Fruit fly (Drosophila melanogaster) whole organism, embryonic: ENCODE data around the gene CG5910.

Experiments
- ATbp ChIP-seq: fragments of 200-800 bp; sonication (Bioruptor generic); optimal IDR thresholded peaks from 2 replicates; lab custom pipeline; 2017; ENCODE audit warnings: missing biosample characterization, mild to moderate bottlenecking, missing genetic modification characterization, missing genetic modification reagents
- Bdp1 ChIP-seq: fragments of 200-800 bp; sonication (Bioruptor generic); optimal IDR thresholded peaks from 3 replicates; lab custom pipeline; 2016; ENCODE audit warnings: missing biosample characterization, missing genetic modification characterization
- Bgb ChIP-seq: fragments of 200-800 bp; sonication (Bioruptor generic); IDR thresholded peaks from 2 replicates; pipeline ENCODE4 v1.3.6; 2022; ENCODE audit warnings: missing biosample characterization, missing genetic modification characterization; ENCODE audit not compliant: partially characterized antibody
- CG10209 ChIP-seq: fragments of 200-800 bp; sonication (Bioruptor generic); optimal IDR thresholded peaks from 3 replicates; lab custom pipeline; 2017; ENCODE audit warnings: missing biosample characterization, mild to moderate bottlenecking, missing genetic modification characterization, missing genetic modification reagents
- CG11696 ChIP-seq: fragments of 200-800 bp; sonication (Bioruptor generic); IDR thresholded peaks from 2 replicates; pipeline ENCODE4 v1.3.6; 2022; ENCODE audit warnings: missing biosample characterization, missing genetic modification characterization
- CG13123 ChIP-seq: fragments of 200-800 bp; sonication (Bioruptor generic); optimal IDR thresholded peaks from 2 replicates; lab custom pipeline; 2016; ENCODE audit warnings: missing biosample characterization, missing genetic modification characterization
- CG14050 ChIP-seq: fragments of 200-800 bp; sonication (Bioruptor generic); IDR thresholded peaks from 3 replicates; pipeline ENCODE4 v1.3.6; 2022; ENCODE audit warnings: missing biosample characterization, missing genetic modification characterization
- CG15269 ChIP-seq: fragments of 200-800 bp; sonication (Bioruptor generic); optimal IDR thresholded peaks from 2 replicates; lab custom pipeline; 2018; ENCODE audit warnings: missing biosample characterization, mild to moderate bottlenecking, missing genetic modification characterization, moderate library complexity
- CG15696 ChIP-seq: fragments of 200-800 bp; sonication (Bioruptor generic); optimal IDR thresholded peaks from 2 replicates; lab custom pipeline; 2019; ENCODE audit warnings: missing biosample characterization, mild to moderate bottlenecking, missing genetic modification characterization, moderate library complexity
- CG17385 ChIP-seq: fragments of 200-800 bp; sonication (Bioruptor generic); optimal IDR thresholded peaks from 3 replicates; lab custom pipeline; 2018; ENCODE audit warnings: missing biosample characterization, mild to moderate bottlenecking, missing genetic modification characterization
- CG17568 ChIP-seq: fragments of 200-800 bp; sonication (Bioruptor generic); optimal IDR thresholded peaks from 2 replicates; lab custom pipeline; 2018; ENCODE audit warnings: missing biosample characterization, mild to moderate bottlenecking, missing genetic modification characterization, moderate library complexity
- CG17829 ChIP-seq: fragments of 200-800 bp; optimal IDR thresholded peaks from 2 replicates; lab custom pipeline; 2019; ENCODE audit warnings: missing biosample characterization, mild to moderate bottlenecking, missing genetic modification characterization, moderate library complexity
- CG2129 ChIP-seq: fragments of 200-800 bp; sonication (Bioruptor generic); IDR thresholded peaks from 2 replicates; pipeline ENCODE4 v1.3.6; 2022; ENCODE audit warnings: missing biosample characterization, missing genetic modification characterization; ENCODE audit not compliant: partially characterized antibody
- CG30431 ChIP-seq: fragments of 200-800 bp; sonication (Bioruptor generic); optimal IDR thresholded peaks from 2 replicates; lab custom pipeline; 2017; ENCODE audit warnings: missing biosample characterization, missing genetic modification characterization
- CG31224 ChIP-seq: fragments of 200-800 bp; sonication (Bioruptor generic); IDR thresholded peaks from 2 replicates; pipeline ENCODE4 v1.3.6; 2022; ENCODE audit warnings: missing biosample characterization, missing genetic modification characterization
- CG31388 ChIP-seq: fragments of 200-800 bp; sonication (Bioruptor generic); optimal IDR thresholded peaks from 2 replicates; lab custom pipeline; 2016; ENCODE audit warnings: missing biosample characterization, missing genetic modification characterization
- CG3726 ChIP-seq: fragments of 200-800 bp; sonication (Bioruptor generic); IDR thresholded peaks from 3 replicates; pipeline ENCODE4, ENCODE4 v1.3.6; 2022; ENCODE audit warnings: missing biosample characterization, missing genetic modification characterization
- CG42726 ChIP-seq: fragments of 200-800 bp; sonication (Bioruptor generic); IDR thresholded peaks from 2 replicates; pipeline ENCODE4 v1.3.6; 2022; ENCODE audit warnings: missing biosample characterization, missing genetic modification characterization; ENCODE audit not compliant: partially characterized antibody
- CG7786 ChIP-seq: fragments of 200-800 bp; sonication (Bioruptor generic); optimal IDR thresholded peaks from 2 replicates; lab custom pipeline; 2016; ENCODE audit warnings: missing biosample characterization, missing genetic modification characterization
- CG7963 ChIP-seq: fragments of 200-800 bp; sonication (Bioruptor generic); IDR thresholded peaks from 3 replicates; pipeline ENCODE4 v1.3.6; 2022; ENCODE audit warnings: missing biosample characterization, missing genetic modification characterization; ENCODE audit not compliant: partially characterized antibody
- CkIIα-i1 ChIP-seq: fragments of 200-800 bp; sonication (Bioruptor generic); IDR thresholded peaks from 2 replicates; pipeline ENCODE4 v1.3.6; 2022; ENCODE audit warnings: missing biosample characterization, missing genetic modification characterization
- Doc2 ChIP-seq: fragments of 200-800 bp; sonication (Bioruptor generic); IDR thresholded peaks from 2 replicates; pipeline ENCODE4 v1.3.6; 2022; ENCODE audit warnings: missing biosample characterization, missing genetic modification characterization
- E2f2 ChIP-seq: fragments of 200-800 bp; sonication (Bioruptor generic); IDR thresholded peaks from 2 replicates; pipeline ENCODE4 v1.3.6; 2022; ENCODE audit warnings: missing biosample characterization, missing genetic modification characterization
- Hmx ChIP-seq: fragments of 200-800 bp; sonication (Bioruptor generic); optimal IDR thresholded peaks from 2 replicates; lab custom pipeline; 2016; ENCODE audit warnings: missing biosample characterization, missing genetic modification characterization
- Jarid2 ChIP-seq: fragments of 200-800 bp; sonication (Bioruptor generic); optimal IDR thresholded peaks from 3 replicates; lab custom pipeline; 2017; ENCODE audit warnings: mild to moderate bottlenecking, missing biosample characterization, missing genetic modification reagents, missing genetic modification characterization
- Side ChIP-seq: fragments of 200-800 bp; sonication (Bioruptor generic); optimal IDR thresholded peaks from 2 replicates; lab custom pipeline; 2016; ENCODE audit warnings: missing biosample characterization, missing genetic modification characterization
- Stat92E ChIP-seq, 3 experiments: fragments of >200 bp in 2 of 3; fragments of 200-800 bp in 1 of 3; sonication (Bioruptor generic) in 1 of 3; optimal IDR thresholded peaks; 2 replicates each; lab custom pipeline; 2017 to 2019; ENCODE audit warnings: missing biosample characterization in 3 of 3, missing genetic modification characterization in 3 of 3, mild to moderate bottlenecking in 1 of 3, moderate library complexity in 1 of 3
- abd-A ChIP-seq: fragments of 200-800 bp; sonication (Bioruptor generic); optimal IDR thresholded peaks from 3 replicates; lab custom pipeline; 2019; ENCODE audit warnings: missing biosample characterization, mild to moderate bottlenecking, missing genetic modification characterization, moderate library complexity
- ase ChIP-seq: fragments of 200-800 bp; sonication (Bioruptor generic); IDR thresholded peaks from 3 replicates; pipeline ENCODE4 v1.3.6; 2022; ENCODE audit warnings: missing biosample characterization, missing genetic modification characterization
- ato ChIP-seq: fragments of 200-800 bp; sonication (Bioruptor generic); IDR thresholded peaks from 2 replicates; pipeline ENCODE4 v1.3.6; 2022; ENCODE audit warnings: missing biosample characterization, missing genetic modification characterization; ENCODE audit not compliant: partially characterized antibody
- az2 ChIP-seq: fragments of 200-800 bp; sonication (Bioruptor generic); optimal IDR thresholded peaks from 3 replicates; lab custom pipeline; 2016; ENCODE audit warnings: missing biosample characterization, missing genetic modification characterization
- ci ChIP-seq: fragments of 200-800 bp; sonication (Bioruptor generic); IDR thresholded peaks from 3 replicates; pipeline ENCODE4 v1.3.6; 2022; ENCODE audit warnings: missing biosample characterization, missing genetic modification characterization
- da ChIP-seq: fragments of 200-800 bp; sonication (Bioruptor generic); optimal IDR thresholded peaks from 2 replicates; lab custom pipeline; 2016; ENCODE audit warnings: missing biosample characterization, missing genetic modification characterization
- dati ChIP-seq: fragments of 200-800 bp; sonication (Bioruptor generic); IDR thresholded peaks from 2 replicates; pipeline ENCODE4 v1.3.6; 2022; ENCODE audit warnings: missing biosample characterization, missing genetic modification characterization
- ewg ChIP-seq: fragments of 200-800 bp; sonication (Bioruptor generic); optimal IDR thresholded peaks from 3 replicates; lab custom pipeline; 2017; ENCODE audit warnings: mild to moderate bottlenecking, missing biosample characterization, missing genetic modification reagents, missing genetic modification characterization
- ftz-f1 ChIP-seq: fragments of 200-800 bp; sonication (Bioruptor generic); optimal IDR thresholded peaks from 2 replicates; lab custom pipeline; 2016; ENCODE audit warnings: missing biosample characterization, missing genetic modification characterization
- inv ChIP-seq: fragments of 200-800 bp; sonication (Bioruptor generic); IDR thresholded peaks from 2 replicates; pipeline ENCODE4 v1.3.6; 2022; ENCODE audit warnings: missing biosample characterization, missing genetic modification characterization; ENCODE audit not compliant: partially characterized antibody
- klu ChIP-seq: fragments of 200-800 bp; sonication (Bioruptor generic); IDR thresholded peaks from 2 replicates; pipeline ENCODE4 v1.3.6; 2022; ENCODE audit warnings: missing biosample characterization, missing genetic modification characterization
- nau ChIP-seq: fragments of 200-800 bp; sonication (Bioruptor generic); optimal IDR thresholded peaks from 3 replicates; lab custom pipeline; 2017; ENCODE audit warnings: missing biosample characterization, mild to moderate bottlenecking, missing genetic modification characterization, missing genetic modification reagents
- phol ChIP-seq: fragments of 200-800 bp; sonication (Bioruptor generic); optimal IDR thresholded peaks from 3 replicates; lab custom pipeline; 2018; ENCODE audit warnings: missing biosample characterization, mild to moderate bottlenecking, missing genetic modification characterization, moderate library complexity
- pum ChIP-seq: fragments of 200-800 bp; sonication (Bioruptor generic); optimal IDR thresholded peaks from 2 replicates; lab custom pipeline; 2016; ENCODE audit warnings: missing biosample characterization, missing genetic modification characterization
- repo ChIP-seq: fragments of 200-800 bp; sonication (Bioruptor generic); optimal IDR thresholded peaks from 2 replicates; lab custom pipeline; 2016; ENCODE audit warnings: missing biosample characterization, missing genetic modification characterization
- schlank ChIP-seq: fragments of 200-800 bp; sonication (Bioruptor generic); optimal IDR thresholded peaks from 2 replicates; lab custom pipeline; 2018; ENCODE audit warnings: missing biosample characterization, mild to moderate bottlenecking, missing genetic modification characterization
- seq ChIP-seq: fragments of 200-800 bp; sonication (Bioruptor generic); IDR thresholded peaks from 2 replicates; pipeline ENCODE4 v1.3.6; 2022; ENCODE audit warnings: missing biosample characterization, missing genetic modification characterization
- sim ChIP-seq: fragments of 200-800 bp; sonication (Bioruptor generic); IDR thresholded peaks from 2 replicates; pipeline ENCODE4 v1.3.6; 2022; ENCODE audit warnings: missing biosample characterization, missing genetic modification characterization
- sisA ChIP-seq: fragments of 200-800 bp; sonication (Bioruptor generic); IDR thresholded peaks from 2 replicates; pipeline ENCODE4 v1.3.6; 2022; ENCODE audit warnings: missing biosample characterization, missing genetic modification characterization
- stwl ChIP-seq: fragments of 200-800 bp; sonication (Bioruptor generic); optimal IDR thresholded peaks from 3 replicates; lab custom pipeline; 2018; ENCODE audit warnings: missing biosample characterization, mild to moderate bottlenecking, missing genetic modification characterization, moderate library complexity
- wek ChIP-seq: fragments of 200-800 bp; sonication (Bioruptor generic); optimal IDR thresholded peaks from 3 replicates; lab custom pipeline; 2018; ENCODE audit warnings: missing biosample characterization, mild to moderate bottlenecking, missing genetic modification characterization, moderate library complexity

The CG5910 gene

DNA sequence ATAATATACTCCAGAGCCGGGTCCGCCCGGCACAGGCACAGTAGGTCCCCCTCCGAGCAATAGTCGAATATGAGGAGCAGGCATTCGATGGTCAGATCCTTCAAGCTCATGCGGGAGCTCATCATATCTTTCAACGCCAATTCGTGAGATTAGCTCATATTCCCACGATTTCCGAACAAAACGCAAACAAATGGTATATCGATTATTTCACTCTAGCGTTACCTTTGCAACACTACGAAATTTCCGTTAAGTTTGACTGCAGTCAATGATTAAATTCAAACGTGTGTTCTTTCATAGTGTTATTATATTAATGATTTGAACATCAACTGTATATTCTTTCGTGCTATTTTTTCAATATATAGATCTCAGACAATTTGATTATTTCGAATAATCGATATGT lies 48.9 kb upstream of the CG5910 start, which contains the start of gene CG33969 (continued):
- TF ChIP-seq seq (GFP tag; lab: Robert Waterston, UW) (no peak), ftz-f1 (GFP tag; lab: Kevin White, UChicago) (no peak), Hmx (GFP tag; lab: Kevin White, UChicago) (no peak), CG13123 (GFP tag; lab: Kevin White, UChicago) (no peak), CG42726 (GFP tag; lab: Robert Waterston, UW) (no peak)

- no peak for TF ChIP-seq Doc2 (GFP tag; lab: Robert Waterston, UW)
- no peak for TF ChIP-seq az2 (GFP tag; lab: Kevin White, UChicago)
- TF ChIP-seq da (GFP tag; lab: Kevin White, UChicago) = no peak
- TF ChIP-seq dati (GFP tag; lab: Robert Waterston, UW) = no peak
- TF ChIP-seq CG3726 (GFP tag; lab: Robert Waterston, UW) = no peak
- TF ChIP-seq sim (GFP tag; lab: Robert Waterston, UW) = no peak
- TF ChIP-seq CkIIα-i1 (GFP tag; lab: Robert Waterston, UW) = no peak
- TF ChIP-seq phol = peak; percentile 9
- no peak for TF ChIP-seq E2f2 (GFP tag; lab: Robert Waterston, UW)
- TF ChIP-seq Bgb (GFP tag; lab: Robert Waterston, UW) = no peak; the same call in 1 of the 2 replicates
- TF ChIP-seq ase (GFP tag; lab: Robert Waterston, UW) = no peak
- TF ChIP-seq Bdp1 (GFP tag; lab: Kevin White, UChicago) = no peak
- TF ChIP-seq CG11696 = no peak
- TF ChIP-seq CG15696 (tag; lab: Kevin White, UChicago) = no peak
- no peak for TF ChIP-seq ATbp (GFP tag; lab: Kevin White, UChicago)
- no peak for TF ChIP-seq repo
- TF ChIP-seq sisA = 0 out of 2 replicates have a peak, but pooled peaks have one; percentile 15
- peak; percentile 55 for TF ChIP-seq ftz-f1 (GFP tag; lab: Kevin White, UChicago)
- no peak for TF ChIP-seq inv (GFP tag; lab: Robert Waterston, UW)
- TF ChIP-seq CG7786 (GFP tag; lab: Kevin White, UChicago) = peak; percentile 45
- peak; percentile 55 for TF ChIP-seq CG15269
- TF ChIP-seq pum (GFP tag; lab: Kevin White, UChicago) = no peak
- no peak for TF ChIP-seq CG14050
- no peak for TF ChIP-seq CG17568
- TF ChIP-seq CG17385 = peak; percentile 30
- TF ChIP-seq nau = no peak
- TF ChIP-seq Jarid2 (GFP tag; lab: Kevin White, UChicago) = no peak
- no peak for TF ChIP-seq abd-A (tag; lab: Kevin White, UChicago)
- TF ChIP-seq stwl (tag; lab: Kevin White, UChicago) = no peak
- TF ChIP-seq CG17829 (tag; lab: Kevin White, UChicago) = no peak
- no peak for TF ChIP-seq ewg (GFP tag; lab: Kevin White, UChicago)
- TF ChIP-seq klu (GFP tag; lab: Robert Waterston, UW) = no peak
- no peak for TF ChIP-seq CG2129 (GFP tag; lab: Robert Waterston, UW)
- TF ChIP-seq CG30431 (GFP tag; lab: Kevin White, UChicago) = no peak
- no peak for TF ChIP-seq ato (GFP tag; lab: Robert Waterston, UW)
- TF ChIP-seq CG7963 (GFP tag; lab: Robert Waterston, UW) = no peak
- no peak for TF ChIP-seq ci (GFP tag; lab: Robert Waterston, UW)
- TF ChIP-seq Side (GFP tag; lab: Kevin White, UChicago) = no peak
- TF ChIP-seq Stat92E (GFP tag; optimal IDR thresholded peaks at IDR 0.05; lab: Kevin White, UChicago) = no peak
- TF ChIP-seq CG10209 = peak; percentile 40
- TF ChIP-seq schlank (tag; lab: Kevin White, UChicago) = no peak
- TF ChIP-seq CG31224 (GFP tag; lab: Robert Waterston, UW) = no peak
- TF ChIP-seq CG31388 (GFP tag; lab: Kevin White, UChicago) = no peak
- TF ChIP-seq wek = no peak
These were observed 46.8 kb upstream of the CG5910 start for dm6 chr3L:20395257-20395909.
